Worm (Caenorhabditis elegans) whole organism, young adult: ENCODE results near the gene F48A11.4.
A peak's percentile ranks its signal among the peaks of the same experiment; 100 is the strongest.

ENCODE experiments used
- C17E4.6 ChIP-seq: fragments of 200-800 bp; sonication (Bioruptor generic); IDR thresholded peaks from 2 replicates; pipeline ENCODE4 v1.3.6; 2022; ENCODE audit warnings: missing genetic modification reagents, missing genetic modification characterization, missing compliant biosample characterization
- F10E7.11 ChIP-seq: sonication (generic microtip); optimal IDR thresholded peaks from 2 replicates; lab custom pipeline; 2017; ENCODE audit warnings: mild to moderate bottlenecking, missing genetic modification characterization, moderate library complexity, missing compliant biosample characterization
- F22D6.2 ChIP-seq: sonication (generic microtip); optimal IDR thresholded peaks from 2 replicates; lab custom pipeline; 2016; ENCODE audit warnings: mild to moderate bottlenecking, missing genetic modification characterization, missing compliant biosample characterization
- F23B12.7 ChIP-seq: sonication (generic microtip); optimal IDR thresholded peaks from 2 replicates; lab custom pipeline; 2017; ENCODE audit warnings: missing genetic modification characterization, mild to moderate bottlenecking, missing compliant biosample characterization, antibody characterized with exemption, moderate library complexity; ENCODE audit not compliant: insufficient read depth
- F37B4.10 ChIP-seq: fragments of 200-800 bp; sonication (Bioruptor generic); IDR thresholded peaks from 2 replicates; pipeline ENCODE4 v1.3.6; 2022; ENCODE audit warnings: missing genetic modification characterization, missing compliant biosample characterization
- F49E8.2 ChIP-seq: sonication (generic microtip); optimal IDR thresholded peaks from 3 replicates; lab custom pipeline; 2017; ENCODE audit warnings: missing genetic modification characterization, mild to moderate bottlenecking, missing compliant biosample characterization, antibody characterized with exemption, moderate library complexity; ENCODE audit not compliant: insufficient read depth
- F57C9.4 ChIP-seq: sonication (generic microtip); optimal IDR thresholded peaks from 2 replicates; lab custom pipeline; 2017; ENCODE audit warnings: mild to moderate bottlenecking, missing genetic modification characterization, missing compliant biosample characterization
- K12H6.12 ChIP-seq: fragments of 200-800 bp; sonication (Bioruptor generic); optimal IDR thresholded peaks from 2 replicates; lab custom pipeline; 2018; ENCODE audit warnings: mild to moderate bottlenecking, missing genetic modification characterization, missing compliant biosample characterization
- T07F8.4 ChIP-seq: sonication (generic microtip); optimal IDR thresholded peaks from 2 replicates; lab custom pipeline; 2016; ENCODE audit warnings: mild to moderate bottlenecking, missing genetic modification characterization, moderate library complexity, missing compliant biosample characterization
- Y79H2A.3 ChIP-seq: fragments of 200-800 bp; sonication (Bioruptor generic); conservative IDR thresholded peaks from 2 replicates; pipeline ENCODE4 v1.3.6; 2022; ENCODE audit warnings: missing genetic modification reagents, missing genetic modification characterization, missing compliant biosample characterization
- aptf-2 ChIP-seq: fragments of 200-800 bp; sonication (Bioruptor generic); conservative IDR thresholded peaks from 2 replicates; pipeline ENCODE4 v1.3.6; 2022; ENCODE audit warnings: missing genetic modification reagents, missing genetic modification characterization, missing compliant biosample characterization
- attf-3 ChIP-seq: fragments of 200-800 bp; sonication (Bioruptor generic); conservative IDR thresholded peaks from 2 replicates; pipeline ENCODE4 v1.3.6; 2022; ENCODE audit warnings: missing genetic modification reagents, missing genetic modification characterization, missing compliant biosample characterization
- attf-5 ChIP-seq: fragments of 200-800 bp; sonication (Bioruptor generic); optimal IDR thresholded peaks from 2 replicates; lab custom pipeline; 2018; ENCODE audit warnings: mild to moderate bottlenecking, missing genetic modification characterization, missing compliant biosample characterization
- ceh-40 ChIP-seq: fragments of 200-800 bp; sonication (Bioruptor generic); IDR thresholded peaks from 2 replicates; pipeline ENCODE4 v1.3.6; 2022; ENCODE audit warnings: missing genetic modification characterization, missing compliant biosample characterization
- ceh-79 ChIP-seq: sonication (generic microtip); optimal IDR thresholded peaks from 2 replicates; lab custom pipeline; 2017; ENCODE audit warnings: mild to moderate bottlenecking, missing genetic modification characterization, missing compliant biosample characterization
- die-1 ChIP-seq: sonication (generic microtip); optimal IDR thresholded peaks from 2 replicates; lab custom pipeline; 2016; ENCODE audit warnings: missing genotype, mild to moderate bottlenecking, missing genetic modification characterization, missing compliant biosample characterization
- efl-1 ChIP-seq: fragments of 150-350 bp; optimal IDR thresholded peaks from 2 replicates; lab custom pipeline; 2014; ENCODE audit warnings: missing biosample characterization, missing genetic modification reagents, missing genetic modification characterization
- egl-44 ChIP-seq: fragments of 200-800 bp; sonication (Bioruptor generic); IDR thresholded peaks from 2 replicates; pipeline ENCODE4 v1.3.6; 2022; ENCODE audit warnings: missing genetic modification reagents, missing genetic modification characterization, missing compliant biosample characterization
- egrh-3 ChIP-seq: fragments of 200-800 bp; sonication (Bioruptor generic); IDR thresholded peaks from 2 replicates; pipeline ENCODE4 v1.3.6; 2022; ENCODE audit warnings: missing genetic modification reagents, missing genetic modification characterization, missing compliant biosample characterization
- ets-4 ChIP-seq: fragments of 200-800 bp; sonication (Bioruptor generic); optimal IDR thresholded peaks from 2 replicates; lab custom pipeline; 2018; ENCODE audit warnings: mild to moderate bottlenecking, missing genetic modification characterization, missing compliant biosample characterization
- hlh-12 ChIP-seq: sonication (generic microtip); optimal IDR thresholded peaks from 2 replicates; lab custom pipeline; 2016; ENCODE audit warnings: missing genetic modification characterization, missing compliant biosample characterization
- hmg-1.2 ChIP-seq: fragments of 200-800 bp; sonication (Bioruptor generic); IDR thresholded peaks from 2 replicates; pipeline ENCODE4 v1.3.6; 2022; ENCODE audit warnings: missing genetic modification reagents, missing genetic modification characterization, missing compliant biosample characterization
- hmg-20 ChIP-seq: fragments of 200-800 bp; sonication (Bioruptor generic); IDR thresholded peaks from 2 replicates; pipeline ENCODE4 v1.3.6; 2022; ENCODE audit warnings: missing genetic modification reagents, missing genetic modification characterization, missing compliant biosample characterization
- lsl-1 ChIP-seq: fragments of 200-800 bp; sonication (Bioruptor generic); optimal IDR thresholded peaks from 2 replicates; lab custom pipeline; 2018; ENCODE audit warnings: mild to moderate bottlenecking, missing genetic modification characterization, moderate library complexity, missing compliant biosample characterization
- madf-6 ChIP-seq: fragments of 200-800 bp; sonication (Bioruptor generic); IDR thresholded peaks from 2 replicates; pipeline ENCODE4 v1.3.6; 2022; ENCODE audit warnings: missing genetic modification reagents, missing genetic modification characterization, missing compliant biosample characterization
- mcd-1 ChIP-seq: fragments of 200-800 bp; sonication (Bioruptor generic); IDR thresholded peaks from 2 replicates; pipeline ENCODE4 v1.3.6; 2022; ENCODE audit warnings: missing genetic modification reagents, missing genetic modification characterization, missing compliant biosample characterization
- mxl-1 ChIP-seq: sonication (generic microtip); optimal IDR thresholded peaks from 2 replicates; lab custom pipeline; 2016; ENCODE audit warnings: missing genetic modification characterization, missing compliant biosample characterization
- nfya-1 ChIP-seq: sonication (generic microtip); optimal IDR thresholded peaks from 2 replicates; lab custom pipeline; 2017; ENCODE audit warnings: antibody characterized with exemption, missing compliant biosample characterization, missing genetic modification characterization, borderline replicate concordance; ENCODE audit not compliant: insufficient read depth
- nfyb-1 ChIP-seq: fragments of 200-800 bp; sonication (Bioruptor generic); IDR thresholded peaks from 2 replicates; pipeline ENCODE4 v1.3.6; 2022; ENCODE audit warnings: missing genetic modification reagents, missing genetic modification characterization, missing compliant biosample characterization
- nhr-179 ChIP-seq: sonication (generic microtip); optimal IDR thresholded peaks from 2 replicates; lab custom pipeline; 2016; ENCODE audit warnings: mild to moderate bottlenecking, missing genetic modification characterization, missing compliant biosample characterization
- rcor-1 ChIP-seq: fragments of 200-800 bp; sonication (Bioruptor generic); IDR thresholded peaks from 2 replicates; pipeline ENCODE4 v1.3.6; 2022; ENCODE audit warnings: missing genetic modification reagents, missing genetic modification characterization, missing compliant biosample characterization
- rec-8 ChIP-seq, 2 experiments: sonication (generic microtip); optimal IDR thresholded peaks; 2 replicates each; lab custom pipeline; 2016; ENCODE audit warnings: mild to moderate bottlenecking in 2 of 2, missing genetic modification characterization in 2 of 2, missing genetic modification reagents in 2 of 2, missing genotype in 2 of 2, missing biosample characterization in 1 of 2, missing compliant biosample characterization in 1 of 2, moderate library complexity in 1 of 2
- repo-1 ChIP-seq: sonication (generic microtip); optimal IDR thresholded peaks from 2 replicates; lab custom pipeline; 2017; ENCODE audit warnings: mild to moderate bottlenecking, missing genetic modification characterization, missing compliant biosample characterization
- rpc-1 ChIP-seq, 2 experiments: fragments of 150-350 bp in 1 of 2; sonication (generic microtip) in 1 of 2; optimal IDR thresholded peaks; 2 replicates each; lab custom pipeline; 2014 to 2018; ENCODE audit warnings: missing biosample characterization in 1 of 2, missing genetic modification characterization in 1 of 2, missing genetic modification reagents in 1 of 2, missing genotype in 1 of 2
- sdz-38 ChIP-seq: sonication (generic microtip); optimal IDR thresholded peaks from 2 replicates; lab custom pipeline; 2016; ENCODE audit warnings: missing genotype, missing genetic modification characterization, missing compliant biosample characterization
- sea-2 ChIP-seq: fragments of 200-800 bp; sonication (Bioruptor generic); IDR thresholded peaks from 2 replicates; pipeline ENCODE4 v1.3.6; 2022; ENCODE audit warnings: missing genetic modification characterization, missing compliant biosample characterization
- snpc-1.1 ChIP-seq: sonication (generic microtip); optimal IDR thresholded peaks from 2 replicates; lab custom pipeline; 2017; ENCODE audit warnings: missing genetic modification characterization, mild to moderate bottlenecking, missing compliant biosample characterization, antibody characterized with exemption, moderate library complexity, missing genotype, missing genetic modification reagents; ENCODE audit not compliant: insufficient read depth
- snpc-3.4 ChIP-seq: sonication (generic microtip); optimal IDR thresholded peaks from 2 replicates; lab custom pipeline; 2017; ENCODE audit warnings: missing genetic modification characterization, mild to moderate bottlenecking, missing compliant biosample characterization, antibody characterized with exemption, moderate library complexity, missing genotype, missing genetic modification reagents
- snpc-4 ChIP-seq, 5 experiments: fragments of 150-350 bp in 1 of 5; sonication (generic microtip) in 4 of 5; optimal IDR thresholded peaks; 2 replicates each; lab custom pipeline; 2014 to 2018; ENCODE audit warnings: missing genetic modification characterization in 5 of 5, missing biosample characterization in 3 of 5, antibody characterized with exemption in 2 of 5, mild to moderate bottlenecking in 2 of 5, missing compliant biosample characterization in 2 of 5, missing genotype in 2 of 5, moderate library complexity in 2 of 5, missing genetic modification reagents in 1 of 5
- sptf-2 ChIP-seq: fragments of 200-800 bp; sonication (Bioruptor generic); optimal IDR thresholded peaks from 2 replicates; lab custom pipeline; 2018; ENCODE audit warnings: mild to moderate bottlenecking, missing genetic modification characterization, missing compliant biosample characterization
- tbx-9 ChIP-seq: sonication (generic microtip); optimal IDR thresholded peaks from 2 replicates; lab custom pipeline; 2016; ENCODE audit warnings: borderline replicate concordance, missing genetic modification characterization, inconsistent platforms, missing compliant biosample characterization
- tlf-1 ChIP-seq: fragments of 200-800 bp; sonication (Bioruptor generic); optimal IDR thresholded peaks from 2 replicates; lab custom pipeline; 2018; ENCODE audit warnings: mild to moderate bottlenecking, missing genetic modification characterization, missing compliant biosample characterization
- xnd-1 ChIP-seq: sonication (generic microtip); optimal IDR thresholded peaks from 2 replicates; lab custom pipeline; 2016; ENCODE audit warnings: missing genotype, missing genetic modification reagents, missing genetic modification characterization, missing compliant biosample characterization
- ztf-25 ChIP-seq: fragments of 200-800 bp; sonication (Bioruptor generic); IDR thresholded peaks from 2 replicates; pipeline ENCODE4 v1.3.6; 2022; ENCODE audit warnings: missing genetic modification reagents, missing genetic modification characterization, missing compliant biosample characterization
- ztf-28 ChIP-seq: fragments of 200-800 bp; sonication (Bioruptor generic); IDR thresholded peaks from 2 replicates; pipeline ENCODE4 v1.3.6; 2022; ENCODE audit warnings: missing genetic modification reagents, missing genetic modification characterization, missing compliant biosample characterization
- ztf-3 ChIP-seq: fragments of 200-800 bp; sonication (Bioruptor generic); optimal IDR thresholded peaks from 2 replicates; lab custom pipeline; 2018; ENCODE audit warnings: mild to moderate bottlenecking, missing genetic modification characterization, missing compliant biosample characterization

The F48A11.4 gene

DNA sequence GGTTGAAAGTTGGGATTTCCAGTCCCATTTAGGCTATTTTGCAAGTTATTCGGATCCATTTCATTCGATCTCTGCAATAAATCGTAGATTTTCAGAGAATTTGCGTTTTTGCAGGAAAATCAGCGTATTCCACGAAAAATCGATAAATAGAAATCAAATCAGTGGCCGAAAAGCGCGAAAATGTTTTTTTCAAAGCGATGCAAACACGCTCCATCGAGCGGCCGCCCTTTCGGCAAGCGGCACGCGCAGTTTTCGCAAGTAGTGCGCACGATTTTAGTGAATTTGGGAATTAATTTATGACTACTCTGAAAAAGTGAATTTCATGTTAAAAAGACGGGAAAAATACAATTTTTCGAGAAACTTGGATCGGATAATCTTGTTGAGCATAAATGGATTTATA lies 38.7 kb upstream of the F48A11.4 start (continued):
- peak; percentile 71 for TF ChIP-seq lsl-1
- TF ChIP-seq hlh-12 (tag; lab: Kevin White, UChicago), result no peak
- TF ChIP-seq snpc-3.4, result peak; percentile 77
- TF ChIP-seq egrh-3 (GFP tag; lab: Robert Waterston, UW), result peak; percentile 44
- TF ChIP-seq rec-8 (tag; optimal IDR thresholded peaks at IDR 0.05; lab: Kevin White, UChicago), result peak in 1 of 2 experiments; percentile 72
- no peak for TF ChIP-seq C17E4.6 (GFP tag; lab: Robert Waterston, UW)
- 0 out of 2 replicates have a peak, but pooled peaks have one; percentile 4 for TF ChIP-seq ztf-25 (GFP tag; lab: Robert Waterston, UW)
- peak; percentile 98 for TF ChIP-seq attf-5 (GFP tag; lab: Kevin White, UChicago)
- peak; percentile 90 for TF ChIP-seq nfyb-1 (GFP tag; lab: Robert Waterston, UW)
- peak; percentile 68; the same call in 1 of the 2 replicates for TF ChIP-seq aptf-2 (GFP tag; lab: Robert Waterston, UW)
- peak; percentile 14 for TF ChIP-seq snpc-4 (GFP tag; optimal IDR thresholded peaks at IDR 0.05; lab: Kevin White, UChicago)
- peak in 2 of 4 experiments; percentile 57 to 86 for TF ChIP-seq snpc-4 (tag; optimal IDR thresholded peaks at IDR 0.05; lab: Kevin White, UChicago)
- TF ChIP-seq F10E7.11 (tag; lab: Kevin White, UChicago), result no peak
- peak; percentile 86 for TF ChIP-seq snpc-1.1 (tag; lab: Kevin White, UChicago)
- peak; percentile 79 for TF ChIP-seq rcor-1 (GFP tag; lab: Robert Waterston, UW)
- TF ChIP-seq hmg-20 (GFP tag; lab: Robert Waterston, UW), result peak; percentile 73
- no peak for TF ChIP-seq ztf-3
- no peak for TF ChIP-seq mxl-1 (tag; lab: Kevin White, UChicago)
- no peak for TF ChIP-seq sea-2 (GFP tag; lab: Robert Waterston, UW)
- TF ChIP-seq tbx-9 (tag; lab: Kevin White, UChicago), result no peak
- peak; percentile 80 for TF ChIP-seq attf-3 (GFP tag; lab: Robert Waterston, UW)
- peak; percentile 29 for TF ChIP-seq T07F8.4 (tag; lab: Kevin White, UChicago)
- no peak for TF ChIP-seq sdz-38 (tag; lab: Kevin White, UChicago)
- peak; percentile 51 for TF ChIP-seq rpc-1 (optimal IDR thresholded peaks at IDR 0.05; lab: Kevin White, UChicago)
- TF ChIP-seq rpc-1 (tag; optimal IDR thresholded peaks at IDR 0.05; lab: Kevin White, UChicago), result no peak
- TF ChIP-seq ztf-28 (GFP tag; lab: Robert Waterston, UW), result peak; percentile 89
- TF ChIP-seq Y79H2A.3 (GFP tag; lab: Robert Waterston, UW), result 0 out of 2 replicates have a peak, but pooled peaks have one; percentile 71
- peak; percentile 79 for TF ChIP-seq efl-1 (GFP tag; lab: Kevin White, UChicago)
- TF ChIP-seq F37B4.10 (GFP tag; lab: Robert Waterston, UW), result no peak
- 0 out of 2 replicates have a peak, but pooled peaks have one; percentile 24 for TF ChIP-seq ceh-40 (GFP tag; lab: Robert Waterston, UW)
- TF ChIP-seq K12H6.12 (tag; lab: Kevin White, UChicago), result peak; percentile 84
- peak; percentile 100 for TF ChIP-seq mcd-1 (GFP tag; lab: Robert Waterston, UW)
- peak; percentile 14 for TF ChIP-seq xnd-1 (tag; lab: Kevin White, UChicago)
- TF ChIP-seq F22D6.2 (tag; lab: Kevin White, UChicago), result peak; percentile 14
- TF ChIP-seq hmg-1.2 (GFP tag; lab: Robert Waterston, UW), result peak; percentile 73
- TF ChIP-seq F57C9.4 (tag; lab: Kevin White, UChicago), result no peak
- no peak for TF ChIP-seq sptf-2 (GFP tag; lab: Kevin White, UChicago)
- peak; percentile 77 for TF ChIP-seq F23B12.7 (tag; lab: Kevin White, UChicago)
- no peak for TF ChIP-seq nhr-179 (tag; lab: Kevin White, UChicago)
- TF ChIP-seq nfya-1 (tag; lab: Kevin White, UChicago), result no peak
- TF ChIP-seq repo-1 (tag; lab: Kevin White, UChicago), result peak; percentile 66
- no peak for TF ChIP-seq ceh-79 (tag; lab: Kevin White, UChicago)
- TF ChIP-seq madf-6 (GFP tag; lab: Robert Waterston, UW), result peak; percentile 80
- peak; percentile 23 for TF ChIP-seq die-1
- peak; percentile 42 for TF ChIP-seq ets-4 (GFP tag; lab: Kevin White, UChicago)
- 0 out of 2 replicates have a peak, but pooled peaks have one; percentile 41 for TF ChIP-seq egl-44 (GFP tag; lab: Robert Waterston, UW)
- TF ChIP-seq F49E8.2, result peak; percentile 87
- TF ChIP-seq tlf-1 (GFP tag; lab: Kevin White, UChicago), result peak; percentile 90
